Worm (Caenorhabditis elegans): Measurements from ENCODE around the gene fipr-15.

DNA sequence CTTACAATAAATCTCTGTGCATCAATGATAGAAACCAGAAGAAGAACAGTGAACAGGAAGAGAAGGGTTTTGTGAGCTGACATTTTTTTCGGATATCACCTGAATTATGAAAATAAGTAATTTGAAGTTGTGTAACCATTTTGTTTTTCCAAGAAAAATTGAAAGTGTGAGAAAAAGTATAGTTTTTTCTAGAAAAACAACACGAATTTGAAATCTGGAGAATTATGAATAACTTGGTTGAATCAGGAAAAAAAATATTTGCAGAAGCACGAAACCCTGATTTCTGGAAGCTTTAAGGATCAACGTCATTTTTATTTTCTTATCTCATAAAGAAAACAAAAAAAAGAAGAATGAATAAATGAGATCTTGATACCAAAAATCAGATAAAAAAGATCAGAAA, 5.8 kb upstream of the fipr-15 start, which contains the start of gene F13E9.12:
- TF ChIP-seq dao-5 (tag; optimal IDR thresholded peaks at IDR 0.05) (no peak), him-1 (tag; optimal IDR thresholded peaks at IDR 0.05) (no peak), W03F9.2 (tag; optimal IDR thresholded peaks at IDR 0.05) (no peak)
